Fruit fly (Drosophila melanogaster): Measurements from ENCODE around the gene CG33159.
A peak's percentile ranks its signal among the peaks of the same experiment; 100 is the strongest.

The CG33159 gene

dm6 chr3L:3178530-3179096 lies 25.6 kb downstream of the CG33159 start, which contains the start of the genes MnM and Girdin (continued):
- TF ChIP-seq zen (tag; optimal IDR thresholded peaks at IDR 0.05) (peak; percentile 54), Mrtf (GFP tag; IDR thresholded peaks at IDR 0.05) (no peak), dmrt99B (tag; optimal IDR thresholded peaks at IDR 0.05) (no peak), bcd (GFP tag; optimal IDR thresholded peaks at IDR 0.05) (no peak), Hmx (GFP tag; optimal IDR thresholded peaks at IDR 0.05) (no peak), CG17361 (GFP tag; IDR thresholded peaks at IDR 0.05) (no peak; the same call in none of the 3 replicates), twi (tag; optimal IDR thresholded peaks at IDR 0.05) (peak; percentile 43), CG8281 (tag; optimal IDR thresholded peaks at IDR 0.05) (no peak), Lim3 (GFP tag; IDR thresholded peaks at IDR 0.05) (no peak), emc (GFP tag; optimal IDR thresholded peaks at IDR 0.05) (peak; percentile 26), croc (GFP tag; conservative IDR thresholded peaks at IDR 0.05) (no peak), Dbx (GFP tag; IDR thresholded peaks at IDR 0.05) (peak; percentile 61), CG16813 (GFP tag; IDR thresholded peaks at IDR 0.05; ENCODE audit: partially characterized antibody) (peak; percentile 88), CG15479 (GFP tag; optimal IDR thresholded peaks at IDR 0.05) (no peak), Usf (GFP tag; optimal IDR thresholded peaks at IDR 0.05) (no peak)

dm6 chr3L:3177872-3178271 lies 26.4 kb downstream of the CG33159 start:
- TF ChIP-seq Doc3 (GFP tag; IDR thresholded peaks at IDR 0.05; ENCODE audit: partially characterized antibody) (no peak), CG12071 (GFP tag; optimal IDR thresholded peaks at IDR 0.05) (no peak), CG3995 (GFP tag; optimal IDR thresholded peaks at IDR 0.05) (no peak), CG34422 (GFP tag; IDR thresholded peaks at IDR 0.05) (0 out of 3 replicates have a peak, but pooled peaks have one; percentile 7), kah (GFP tag; optimal IDR thresholded peaks at IDR 0.05) (peak; percentile 92), ase (GFP tag; IDR thresholded peaks at IDR 0.05) (no peak), jumu (GFP tag; optimal IDR thresholded peaks at IDR 0.05) (no peak), wdn (GFP tag; IDR thresholded peaks at IDR 0.05) (no peak), CG17568 (GFP tag; optimal IDR thresholded peaks at IDR 0.05) (no peak), Optix (GFP tag; IDR thresholded peaks at IDR 0.05) (no peak), CG7357 (GFP tag; IDR thresholded peaks at IDR 0.05) (no peak), Rfx (GFP tag; IDR thresholded peaks at IDR 0.05) (no peak)

DNA sequence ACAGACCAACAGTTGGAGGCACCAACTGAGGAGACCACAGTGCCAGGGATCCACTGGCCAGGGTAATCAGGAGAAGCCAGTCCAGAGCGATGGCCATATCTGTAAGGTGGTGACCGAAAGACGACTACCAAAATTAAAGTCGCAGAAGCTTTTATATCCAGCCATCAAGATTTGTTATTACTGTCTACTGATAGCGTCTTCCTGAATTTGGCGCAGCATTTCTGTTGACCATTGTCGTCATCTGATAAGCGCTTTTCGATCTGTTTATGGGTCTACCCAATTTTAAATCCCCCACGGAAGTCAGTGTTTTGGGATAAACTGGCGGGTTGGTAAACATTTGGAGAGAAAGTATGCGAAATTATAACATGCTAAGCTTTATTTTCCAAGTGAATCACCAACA lies 31.8 kb downstream of the CG33159 start, which contains the start of gene CG14963:
TSS of gene CG14963 (minus strand) at position 101 of the 400 bp plus-strand sequence.
- TF ChIP-seq Adf1 (GFP tag; IDR thresholded peaks at IDR 0.05) = no peak
- TF ChIP-seq en (GFP tag; optimal IDR thresholded peaks at IDR 0.05) = no peak
- no peak for TF ChIP-seq Poxn (GFP tag; IDR thresholded peaks at IDR 0.05)
- TF ChIP-seq aop (GFP tag; IDR thresholded peaks at IDR 0.05) = no peak
- no peak for TF ChIP-seq Asciz (GFP tag; optimal IDR thresholded peaks at IDR 0.05)
- no peak for TF ChIP-seq Fer2 (tag; optimal IDR thresholded peaks at IDR 0.05)
- no peak for TF ChIP-seq Lpt (GFP tag; optimal IDR thresholded peaks at IDR 0.05)
- no peak for TF ChIP-seq CG4730 (GFP tag; IDR thresholded peaks at IDR 0.05)

DNA sequence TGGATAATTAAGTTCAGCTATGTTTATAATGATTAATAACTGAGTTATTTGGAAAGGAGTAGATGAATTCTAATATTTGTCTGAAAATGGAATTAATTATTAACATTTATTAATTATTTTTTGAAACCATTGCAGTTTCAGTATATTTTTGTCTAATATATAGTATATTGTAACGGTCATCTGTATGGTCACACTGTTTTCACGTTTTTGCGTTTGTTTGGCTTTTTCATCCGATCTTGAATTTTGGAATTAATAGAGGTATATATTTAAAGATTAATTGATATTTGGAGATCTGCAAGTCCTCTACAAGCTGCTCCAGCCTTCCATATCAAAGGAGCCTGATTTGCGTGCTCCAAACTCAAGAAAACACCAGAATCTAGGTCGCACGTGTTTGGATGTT lies 35.1 kb downstream of the CG33159 start, which contains the start of the genes CG32278 and CG32281:
TSS of gene CG32278 (plus strand) at position 180 of the 400 bp plus-strand sequence.
TSS of gene CG32281 (plus strand) at position 269 of the 400 bp plus-strand sequence.
- peak; percentile 41 for TF ChIP-seq stwl (tag; optimal IDR thresholded peaks at IDR 0.05)
- peak; percentile 67 for TF ChIP-seq CG3995 (GFP tag; optimal IDR thresholded peaks at IDR 0.05)
- peak; percentile 11 for TF ChIP-seq BEAF-32 (GFP tag; optimal IDR thresholded peaks at IDR 0.05)
- TF ChIP-seq YL-1 (GFP tag; optimal IDR thresholded peaks at IDR 0.05) = peak; percentile 40
- TF ChIP-seq CG4617 (GFP tag; optimal IDR thresholded peaks at IDR 0.05; ENCODE audit: borderline replicate concordance) = peak; percentile 28
- no peak for TF ChIP-seq ci (GFP tag; IDR thresholded peaks at IDR 0.05)
- TF ChIP-seq CG10654 (GFP tag; optimal IDR thresholded peaks at IDR 0.05) = no peak
- TF ChIP-seq salm (tag; optimal IDR thresholded peaks at IDR 0.05) = no peak
- peak; percentile 52 for TF ChIP-seq CG9797 (GFP tag; optimal IDR thresholded peaks at IDR 0.05)
- no peak for TF ChIP-seq CG7372 (GFP tag; IDR thresholded peaks at IDR 0.05)
- peak; percentile 19; the same call in 1 of the 2 replicates for TF ChIP-seq MBD-R2 (GFP tag; IDR thresholded peaks at IDR 0.05)
- peak; percentile 9 for TF ChIP-seq pzg (GFP tag; optimal IDR thresholded peaks at IDR 0.05)
- no peak for TF ChIP-seq hb (GFP tag; IDR thresholded peaks at IDR 0.05; ENCODE audit: partially characterized antibody)
- TF ChIP-seq CG14710 (tag; optimal IDR thresholded peaks at IDR 0.05) = peak; percentile 18
- TF ChIP-seq CG2120 (GFP tag; optimal IDR thresholded peaks at IDR 0.05) = no peak
